Fruit fly (Drosophila melanogaster) whole organism: ENCODE data around the gene CG32061.

ENCODE experiments used
- CG8478 ChIP-seq: fragments of >200 bp; optimal IDR thresholded peaks from 2 replicates; lab custom pipeline; 2018; ENCODE audit warnings: inconsistent platforms
- Dll ChIP-seq: fragments of >200 bp; optimal IDR thresholded peaks from 2 replicates; lab custom pipeline; 2017
- EcR ChIP-seq, 2 experiments: fragments of >200 bp; optimal IDR thresholded peaks; 2 replicates each; lab custom pipeline; 2017; ENCODE audit warnings: missing biosample characterization in 2 of 2, missing genetic modification characterization in 2 of 2, missing genetic modification reagents in 2 of 2
- pan ChIP-seq: fragments of >200 bp; optimal IDR thresholded peaks from 2 replicates; lab custom pipeline; 2017
- psq ChIP-seq: fragments of >200 bp; optimal IDR thresholded peaks from 2 replicates; lab custom pipeline; 2017
- usp ChIP-seq: fragments of >200 bp; optimal IDR thresholded peaks from 2 replicates; lab custom pipeline; 2017; ENCODE audit warnings: missing biosample characterization, missing genetic modification characterization, mixed read lengths

Gene CG32061

dm6 chr3L:10443958-10444357 is 19.7 kb upstream of the CG32061 start:
- no peak for TF ChIP-seq EcR (GFP tag; optimal IDR thresholded peaks at IDR 0.05; lab: Kevin White, UChicago)
- no peak for TF ChIP-seq Dll (lab: Kevin White, UChicago)
- TF ChIP-seq usp (GFP tag; lab: Kevin White, UChicago) = no peak
- no peak for TF ChIP-seq pan (lab: Kevin White, UChicago)
- no peak for TF ChIP-seq psq (lab: Kevin White, UChicago)
- no peak for TF ChIP-seq CG8478 (lab: Kevin White, UChicago)

dm6 chr3L:10446998-10447397 is 16.6 kb upstream of the CG32061 start:
- no peak for TF ChIP-seq psq (lab: Kevin White, UChicago)
- no peak for TF ChIP-seq Dll (lab: Kevin White, UChicago)

dm6 chr3L:10449725-10450124 is 13.9 kb upstream of the CG32061 start:
- no peak for TF ChIP-seq pan (lab: Kevin White, UChicago)
- TF ChIP-seq CG8478 (lab: Kevin White, UChicago) = no peak
- TF ChIP-seq psq (lab: Kevin White, UChicago) = no peak
- TF ChIP-seq Dll (lab: Kevin White, UChicago) = no peak
- TF ChIP-seq usp (GFP tag; lab: Kevin White, UChicago) = no peak
- TF ChIP-seq EcR (GFP tag; optimal IDR thresholded peaks at IDR 0.05; lab: Kevin White, UChicago) = no peak

dm6 chr3L:10459076-10459475 is 4.5 kb upstream of the CG32061 start:
- TF ChIP-seq CG8478 (lab: Kevin White, UChicago) = no peak
- no peak for TF ChIP-seq usp (GFP tag; lab: Kevin White, UChicago)
- TF ChIP-seq pan (lab: Kevin White, UChicago) = no peak
- no peak for TF ChIP-seq psq (lab: Kevin White, UChicago)
- TF ChIP-seq Dll (lab: Kevin White, UChicago) = no peak
- no peak for TF ChIP-seq EcR (GFP tag; optimal IDR thresholded peaks at IDR 0.05; lab: Kevin White, UChicago)

dm6 chr3L:10464887-10465286 is 1.3 kb downstream of the CG32061 start, which contains the start of gene S-Lap3:
Gene S-Lap3, plus strand, starts transcription at chr3L:10465187.
- TF ChIP-seq pan (lab: Kevin White, UChicago) (no peak), psq (lab: Kevin White, UChicago) (no peak), EcR (GFP tag; optimal IDR thresholded peaks at IDR 0.05; lab: Kevin White, UChicago) (no peak), Dll (lab: Kevin White, UChicago) (no peak), usp (GFP tag; lab: Kevin White, UChicago) (no peak), CG8478 (lab: Kevin White, UChicago) (no peak)

- TF ChIP-seq psq (lab: Kevin White, UChicago) (no peak), EcR (GFP tag; optimal IDR thresholded peaks at IDR 0.05; lab: Kevin White, UChicago) (no peak), Dll (lab: Kevin White, UChicago) (no peak), CG8478 (lab: Kevin White, UChicago) (no peak), usp (GFP tag; lab: Kevin White, UChicago) (no peak), pan (lab: Kevin White, UChicago) (no peak)
Observed at dm6 chr3L:10478214-10478613, 14.6 kb downstream of the CG32061 start, which contains the start of gene CG46430. Gene CG46430, plus strand, starts transcription at chr3L:10478514.

dm6 chr3L:10481112-10481511 is 17.5 kb downstream of the CG32061 start, which contains the start of gene Rbfox1:
Gene Rbfox1, plus strand, starts transcription at chr3L:10481412.
- TF ChIP-seq CG8478 (lab: Kevin White, UChicago) (no peak), psq (lab: Kevin White, UChicago) (no peak), usp (GFP tag; lab: Kevin White, UChicago) (no peak), pan (lab: Kevin White, UChicago) (no peak), EcR (GFP tag; optimal IDR thresholded peaks at IDR 0.05; lab: Kevin White, UChicago) (no peak), Dll (lab: Kevin White, UChicago) (no peak)

dm6 chr3L:10482477-10482876 is 18.9 kb downstream of the CG32061 start:
- TF ChIP-seq EcR (GFP tag; optimal IDR thresholded peaks at IDR 0.05; lab: Kevin White, UChicago) = no peak
- no peak for TF ChIP-seq pan (lab: Kevin White, UChicago)
- no peak for TF ChIP-seq psq (lab: Kevin White, UChicago)
- TF ChIP-seq CG8478 (lab: Kevin White, UChicago) = no peak
- no peak for TF ChIP-seq usp (GFP tag; lab: Kevin White, UChicago)
- no peak for TF ChIP-seq Dll (lab: Kevin White, UChicago)

- TF ChIP-seq psq (lab: Kevin White, UChicago) (no peak), EcR (GFP tag; optimal IDR thresholded peaks at IDR 0.05; lab: Kevin White, UChicago) (no peak), Dll (lab: Kevin White, UChicago) (no peak), CG8478 (lab: Kevin White, UChicago) (no peak), usp (GFP tag; lab: Kevin White, UChicago) (no peak), pan (lab: Kevin White, UChicago) (no peak)
Observed at dm6 chr3L:10485496-10485895, 21.9 kb downstream of the CG32061 start.

- TF ChIP-seq Dll (lab: Kevin White, UChicago) = no peak
- no peak for TF ChIP-seq psq (lab: Kevin White, UChicago)
- TF ChIP-seq pan (lab: Kevin White, UChicago) = no peak
Observed at dm6 chr3L:10490561-10490960, 26.9 kb downstream of the CG32061 start, which contains the start of gene S-Lap4. Gene S-Lap4, plus strand, starts transcription at chr3L:10490861.

- TF ChIP-seq CG8478 (lab: Kevin White, UChicago) (no peak), pan (lab: Kevin White, UChicago) (no peak), psq (lab: Kevin White, UChicago) (no peak), EcR (GFP tag; optimal IDR thresholded peaks at IDR 0.05; lab: Kevin White, UChicago) (no peak), usp (GFP tag; lab: Kevin White, UChicago) (no peak), Dll (lab: Kevin White, UChicago) (no peak)
Observed at dm6 chr3L:10495882-10496654, 32.5 kb downstream of the CG32061 start.
